Worm (Caenorhabditis elegans) whole organism, midembryonic: ENCODE results near the gene ZC395.4.

Source experiments
- T22C8.4 ChIP-seq: fragments of 200-800 bp; sonication (Bioruptor generic); IDR thresholded peaks from 2 replicates; pipeline ENCODE4 v1.3.6; 2022; ENCODE audit warnings: missing genetic modification characterization, missing compliant biosample characterization
- tab-1 ChIP-seq: fragments of 200-800 bp; sonication (Bioruptor generic); IDR thresholded peaks from 2 replicates; pipeline ENCODE4 v1.3.6; 2022; ENCODE audit warnings: missing genetic modification characterization, missing compliant biosample characterization

DNA sequence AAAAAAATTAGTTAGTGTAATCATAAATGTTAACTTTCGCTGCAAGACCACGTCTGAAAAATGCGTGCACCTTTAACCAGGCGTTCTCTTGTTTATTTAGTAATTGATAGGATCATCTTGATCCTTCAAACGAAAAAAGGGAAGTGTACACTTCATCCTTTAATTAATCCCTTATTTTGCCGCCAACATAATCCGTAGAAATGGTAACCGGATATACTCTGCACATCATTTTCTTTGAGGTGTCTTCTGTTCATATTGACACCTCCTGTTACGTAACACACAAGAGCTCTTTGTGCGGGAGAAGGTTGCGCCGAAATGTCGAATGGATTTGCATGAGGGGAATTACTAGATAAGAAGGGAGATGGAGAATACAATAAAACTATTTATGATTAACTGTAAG lies 21.2 kb upstream of the ZC395.4 start:
- TF ChIP-seq tab-1 (GFP tag; lab: Robert Waterston, UW) (no peak), T22C8.4 (GFP tag; lab: Robert Waterston, UW) (no peak)
